Comparison of ENCODE assay signal across 5 fruit fly cellular contexts in genomic region chr2L:10526953-10527584, dm6.
TF ChIP-seq lines count a peak whose summit lies in the region.

TSS of gene Lip4 (plus strand) at chr2L:10527572.

TF ChIP-seq in whole organism, adult, 20 proteins besides CTCF, POLR2A, EP300 and RAD21 (continued from another document):
- no peak for TF ChIP-seq cic (GFP tag; optimal IDR thresholded peaks at IDR 0.05; lab: Kevin White, UChicago)

TF ChIP-seq in whole organism, embryonic, 481 proteins besides CTCF, POLR2A, EP300 and RAD21 (continued from another document and continues in another):
- TF ChIP-seq Max (GFP tag; optimal IDR thresholded peaks at IDR 0.05; lab: Kevin White, UChicago) (peak; percentile 75), Stat92E (GFP tag; optimal IDR thresholded peaks at IDR 0.05; lab: Kevin White, UChicago) (no peak), CG7786 (GFP tag; optimal IDR thresholded peaks at IDR 0.05; lab: Kevin White, UChicago) (no peak), run (tag; optimal IDR thresholded peaks at IDR 0.05; lab: Kevin White, UChicago) (peak; percentile 55), CG6272 (GFP tag; IDR thresholded peaks at IDR 0.05; lab: Robert Waterston, UW) (peak; percentile 38; the same call in 1 of the 2 replicates), zf30C (GFP tag; optimal IDR thresholded peaks at IDR 0.05; lab: Kevin White, UChicago) (peak; percentile 22), CG18011 (GFP tag; optimal IDR thresholded peaks at IDR 0.05; lab: Kevin White, UChicago) (peak; percentile 56), CG16863 (GFP tag; optimal IDR thresholded peaks at IDR 0.05; lab: Kevin White, UChicago) (peak; percentile 36), CG11560 (tag; IDR thresholded peaks at IDR 0.05; lab: Robert Waterston, UW) (0 out of 3 replicates have a peak, but pooled peaks have one; percentile 35), esg (GFP tag; conservative IDR thresholded peaks at IDR 0.05; lab: Robert Waterston, UW) (peak; percentile 77), pzg (GFP tag; optimal IDR thresholded peaks at IDR 0.05; lab: Kevin White, UChicago) (no peak), CG15269 (tag; optimal IDR thresholded peaks at IDR 0.05; lab: Kevin White, UChicago) (peak; percentile 91), CG14667 (GFP tag; IDR thresholded peaks at IDR 0.05; lab: Robert Waterston, UW) (no peak; the same call in 1 of the 2 replicates), CG1602 (GFP tag; optimal IDR thresholded peaks at IDR 0.05; lab: Kevin White, UChicago) (peak; percentile 30), NC2α (GFP tag; optimal IDR thresholded peaks at IDR 0.05; lab: Kevin White, UChicago) (no peak), gem (tag; optimal IDR thresholded peaks at IDR 0.05; lab: Kevin White, UChicago) (peak; percentile 89), pita (GFP tag; optimal IDR thresholded peaks at IDR 0.05; lab: Kevin White, UChicago) (no peak), CG9876 (GFP tag; optimal IDR thresholded peaks at IDR 0.05; lab: Kevin White, UChicago) (no peak), Mes4 (GFP tag; optimal IDR thresholded peaks at IDR 0.05; lab: Kevin White, UChicago) (no peak), fu2 (GFP tag; optimal IDR thresholded peaks at IDR 0.05; lab: Kevin White, UChicago) (peak; percentile 14), Meics (GFP tag; optimal IDR thresholded peaks at IDR 0.05; lab: Kevin White, UChicago) (peak; percentile 80), CoRest (tag; optimal IDR thresholded peaks at IDR 0.05; lab: Kevin White, UChicago) (peak; percentile 87), CG30431 (GFP tag; optimal IDR thresholded peaks at IDR 0.05; lab: Kevin White, UChicago) (peak; percentile 3), tin (GFP tag; optimal IDR thresholded peaks at IDR 0.05; lab: Kevin White, UChicago) (peak; percentile 64), Awh (GFP tag; IDR thresholded peaks at IDR 0.05; lab: Robert Waterston, UW) (peak; percentile 77), fd64A (GFP tag; optimal IDR thresholded peaks at IDR 0.05; lab: Kevin White, UChicago) (no peak), CG4730 (GFP tag; IDR thresholded peaks at IDR 0.05; lab: Robert Waterston, UW) (peak; percentile 66; the same call in 1 of the 2 replicates), CG18262 (tag; optimal IDR thresholded peaks at IDR 0.05; lab: Kevin White, UChicago) (peak; percentile 73), trh (GFP tag; optimal IDR thresholded peaks at IDR 0.05; lab: Kevin White, UChicago) (peak; percentile 49), CG3065 (GFP tag; optimal IDR thresholded peaks at IDR 0.05; lab: Kevin White, UChicago) (no peak), CG10979 (tag; optimal IDR thresholded peaks at IDR 0.05; lab: Kevin White, UChicago) (peak; percentile 74), gsb-n (tag; optimal IDR thresholded peaks at IDR 0.05; lab: Kevin White, UChicago) (peak; percentile 66)

TF ChIP-seq in whole organism, prepupa, 60 proteins besides CTCF, POLR2A, EP300 and RAD21 (continued from another document and continues in another):
- peak; percentile 47 for TF ChIP-seq Hr39 (GFP tag; optimal IDR thresholded peaks at IDR 0.05; lab: Kevin White, UChicago)
- peak; percentile 69 for TF ChIP-seq CG10669 (GFP tag; optimal IDR thresholded peaks at IDR 0.05; lab: Kevin White, UChicago)
- peak; percentile 54 for TF ChIP-seq CG31627 (GFP tag; optimal IDR thresholded peaks at IDR 0.05; lab: Kevin White, UChicago)
- TF ChIP-seq Sox14 (GFP tag; optimal IDR thresholded peaks at IDR 0.05; lab: Kevin White, UChicago) = peak; percentile 46
- peak; percentile 56 for TF ChIP-seq CG6276 (GFP tag; optimal IDR thresholded peaks at IDR 0.05; lab: Kevin White, UChicago)
- peak; percentile 72 for TF ChIP-seq CG32006 (GFP tag; optimal IDR thresholded peaks at IDR 0.05; lab: Kevin White, UChicago)
- peak; percentile 43 for TF ChIP-seq lz (GFP tag; optimal IDR thresholded peaks at IDR 0.05; lab: Kevin White, UChicago)
- peak; percentile 14 for TF ChIP-seq vri (GFP tag; optimal IDR thresholded peaks at IDR 0.05; lab: Kevin White, UChicago)
- TF ChIP-seq CG16779 (tag; optimal IDR thresholded peaks at IDR 0.05; lab: Kevin White, UChicago) = peak; percentile 26
- peak; percentile 42 for TF ChIP-seq fkh (GFP tag; optimal IDR thresholded peaks at IDR 0.05; lab: Kevin White, UChicago)
- TF ChIP-seq ss (GFP tag; optimal IDR thresholded peaks at IDR 0.05; lab: Kevin White, UChicago) = peak; percentile 47 to 70
- TF ChIP-seq CG1621 (tag; optimal IDR thresholded peaks at IDR 0.05; lab: Kevin White, UChicago) = peak; percentile 66
- peak; percentile 16 for TF ChIP-seq dac (GFP tag; optimal IDR thresholded peaks at IDR 0.05; lab: Kevin White, UChicago)
- TF ChIP-seq OdsH (GFP tag; optimal IDR thresholded peaks at IDR 0.05; lab: Kevin White, UChicago) = peak; percentile 76
- peak; percentile 75 for TF ChIP-seq Ets96B (tag; optimal IDR thresholded peaks at IDR 0.05; lab: Kevin White, UChicago)
- peak; percentile 40 for TF ChIP-seq Sox15 (GFP tag; optimal IDR thresholded peaks at IDR 0.05; lab: Kevin White, UChicago)
- TF ChIP-seq CG11294 (GFP tag; IDR thresholded peaks at IDR 0.05; lab: Robert Waterston, UW) = no peak; the same call in 1 of the 2 replicates
- TF ChIP-seq fd59A (GFP tag; optimal IDR thresholded peaks at IDR 0.05; lab: Kevin White, UChicago) = peak; percentile 54
- peak; percentile 17 for TF ChIP-seq Ets21C (GFP tag; optimal IDR thresholded peaks at IDR 0.05; lab: Kevin White, UChicago)
- peak; percentile 90 for TF ChIP-seq Eip78C (GFP tag; lab: Kevin White, UChicago)
- TF ChIP-seq Met (GFP tag; optimal IDR thresholded peaks at IDR 0.05; lab: Kevin White, UChicago) = peak; percentile 46
- no peak for TF ChIP-seq fd85E (GFP tag; optimal IDR thresholded peaks at IDR 0.05; lab: Kevin White, UChicago)
- TF ChIP-seq Eip93F (GFP tag; optimal IDR thresholded peaks at IDR 0.05; lab: Kevin White, UChicago) = no peak
- peak; percentile 65 for TF ChIP-seq net (GFP tag; optimal IDR thresholded peaks at IDR 0.05; lab: Kevin White, UChicago)
- peak; percentile 42 for TF ChIP-seq cyc (GFP tag; optimal IDR thresholded peaks at IDR 0.05; lab: Kevin White, UChicago)
- peak; percentile 54 for TF ChIP-seq Lpt (GFP tag; optimal IDR thresholded peaks at IDR 0.05; lab: Kevin White, UChicago)
- peak in 1 of 2 experiments; percentile 35 for TF ChIP-seq salr (GFP tag; optimal IDR thresholded peaks at IDR 0.05; lab: Kevin White, UChicago)
- peak; percentile 64 for TF ChIP-seq Eip75B (GFP tag; optimal IDR thresholded peaks at IDR 0.05; lab: Kevin White, UChicago)
- no peak for TF ChIP-seq Blimp-1 (GFP tag; optimal IDR thresholded peaks at IDR 0.05; lab: Kevin White, UChicago)
- TF ChIP-seq pdm3 (GFP tag; optimal IDR thresholded peaks at IDR 0.05; lab: Kevin White, UChicago) = peak; percentile 68
- TF ChIP-seq CG8632 (GFP tag; optimal IDR thresholded peaks at IDR 0.05; lab: Kevin White, UChicago) = peak; percentile 57
- TF ChIP-seq Gug (GFP tag; IDR thresholded peaks at IDR 0.05; lab: Robert Waterston, UW) = peak; percentile 72
- peak; percentile 65 for TF ChIP-seq esn (GFP tag; optimal IDR thresholded peaks at IDR 0.05; lab: Kevin White, UChicago)
- TF ChIP-seq CG10631 (GFP tag; optimal IDR thresholded peaks at IDR 0.05; lab: Kevin White, UChicago) = peak; percentile 64

TF ChIP-seq in whole organism, pupa, 21 proteins besides CTCF, POLR2A, EP300 and RAD21 (continued from another document):
- peak; percentile 69 for TF ChIP-seq CG14655 (GFP tag; optimal IDR thresholded peaks at IDR 0.05; lab: Kevin White, UChicago)

TF ChIP-seq in whole organism, wandering third instar larva, 38 proteins besides CTCF, POLR2A, EP300 and RAD21 (continued from another document):
- peak; percentile 11 for TF ChIP-seq dmrt93B (GFP tag; optimal IDR thresholded peaks at IDR 0.05; lab: Kevin White, UChicago)
- no peak for TF ChIP-seq lola (GFP tag; optimal IDR thresholded peaks at IDR 0.05; lab: Kevin White, UChicago)
- TF ChIP-seq Dif (GFP tag; optimal IDR thresholded peaks at IDR 0.05; lab: Kevin White, UChicago; ENCODE audit: partially characterized antibody) = no peak
- TF ChIP-seq foxo (GFP tag; optimal IDR thresholded peaks at IDR 0.05; lab: Kevin White, UChicago) = peak in 1 of 2 experiments; percentile 62
- TF ChIP-seq ey (GFP tag; optimal IDR thresholded peaks at IDR 0.05; lab: Kevin White, UChicago) = peak; percentile 20
